Worm (Caenorhabditis elegans): ENCODE measurements around the gene ZK1290.7.

The ZK1290.7 gene

ce11 chrII:7519221-7519620, 6.1 kb downstream of the ZK1290.7 start, which contains the start of gene glb-9:
Gene glb-9 (minus strand): TSS chrII:7519321.
- TF ChIP-seq unc-62 (GFP tag; optimal IDR thresholded peaks at IDR 0.05): no peak
- no peak for TF ChIP-seq lin-13 (tag; optimal IDR thresholded peaks at IDR 0.05)
- no peak for TF ChIP-seq mls-2 (tag; optimal IDR thresholded peaks at IDR 0.05)
- no peak for TF ChIP-seq unc-39 (tag; optimal IDR thresholded peaks at IDR 0.05)
- TF ChIP-seq cnd-1 (tag; optimal IDR thresholded peaks at IDR 0.05): no peak
- TF ChIP-seq bed-3 (GFP tag; optimal IDR thresholded peaks at IDR 0.05): no peak
- no peak for TF ChIP-seq nhr-28 (tag; optimal IDR thresholded peaks at IDR 0.05)
- no peak for TF ChIP-seq blmp-1 (tag; optimal IDR thresholded peaks at IDR 0.05)
- TF ChIP-seq ceh-39 (tag; optimal IDR thresholded peaks at IDR 0.05): no peak
- TF ChIP-seq elt-1 (tag; optimal IDR thresholded peaks at IDR 0.05; ENCODE audit: borderline replicate concordance, insufficient read depth): no peak
- no peak for TF ChIP-seq lin-32 (GFP tag; optimal IDR thresholded peaks at IDR 0.05)
- no peak for TF ChIP-seq mep-1 (tag; optimal IDR thresholded peaks at IDR 0.05)
- no peak for TF ChIP-seq flh-1 (GFP tag; optimal IDR thresholded peaks at IDR 0.05)
- TF ChIP-seq nhr-12 (tag; optimal IDR thresholded peaks at IDR 0.05): no peak
- TF ChIP-seq nhr-2 (tag; optimal IDR thresholded peaks at IDR 0.05): no peak
- TF ChIP-seq ces-1 (GFP tag; optimal IDR thresholded peaks at IDR 0.05): no peak
- no peak for TF ChIP-seq ceh-43 (GFP tag; optimal IDR thresholded peaks at IDR 0.05)
- TF ChIP-seq ham-2 (GFP tag; optimal IDR thresholded peaks at IDR 0.05): no peak
- no peak for TF ChIP-seq nhr-76 (tag; optimal IDR thresholded peaks at IDR 0.05)

- no peak for TF ChIP-seq snpc-4 (tag; optimal IDR thresholded peaks at IDR 0.05)
- no peak for TF ChIP-seq lsy-2 (tag; optimal IDR thresholded peaks at IDR 0.05)
- TF ChIP-seq nhr-2 (tag; optimal IDR thresholded peaks at IDR 0.05): no peak
- TF ChIP-seq sem-2 (GFP tag; optimal IDR thresholded peaks at IDR 0.05): no peak
- TF ChIP-seq pha-4 (tag; optimal IDR thresholded peaks at IDR 0.05): no peak
Measured at ce11 chrII:7505005-7505404, 20.4 kb downstream of the ZK1290.7 start, which contains the start of gene C28F5.1. Gene C28F5.1 (plus strand): TSS chrII:7505305.

ce11 chrII:7499390-7499789, 26.0 kb downstream of the ZK1290.7 start, which contains the start of gene srab-14:
Gene srab-14 (minus strand): TSS chrII:7499490.
- TF ChIP-seq lin-13 (tag; optimal IDR thresholded peaks at IDR 0.05): no peak
- no peak for TF ChIP-seq lin-32 (GFP tag; optimal IDR thresholded peaks at IDR 0.05)
- no peak for TF ChIP-seq elt-1 (tag; optimal IDR thresholded peaks at IDR 0.05; ENCODE audit: borderline replicate concordance, insufficient read depth)
- no peak for TF ChIP-seq nhr-237 (tag; optimal IDR thresholded peaks at IDR 0.05)
- no peak for TF ChIP-seq unc-39 (tag; optimal IDR thresholded peaks at IDR 0.05)
- TF ChIP-seq mep-1 (tag; optimal IDR thresholded peaks at IDR 0.05): no peak
- TF ChIP-seq elt-3 (tag; optimal IDR thresholded peaks at IDR 0.05): no peak
- no peak for TF ChIP-seq cnd-1 (tag; optimal IDR thresholded peaks at IDR 0.05)
- TF ChIP-seq sptf-1 (tag; optimal IDR thresholded peaks at IDR 0.05): no peak
- no peak for TF ChIP-seq snpc-4 (tag; optimal IDR thresholded peaks at IDR 0.05)
- no peak for TF ChIP-seq nhr-28 (tag; optimal IDR thresholded peaks at IDR 0.05)
- no peak for TF ChIP-seq ceh-83 (GFP tag; optimal IDR thresholded peaks at IDR 0.05)
- TF ChIP-seq pha-4 (tag; optimal IDR thresholded peaks at IDR 0.05): no peak

- no peak for TF ChIP-seq unc-62 (GFP tag; optimal IDR thresholded peaks at IDR 0.05)
- no peak for TF ChIP-seq elt-1 (tag; optimal IDR thresholded peaks at IDR 0.05; ENCODE audit: borderline replicate concordance, insufficient read depth)
- no peak for TF ChIP-seq lin-13 (tag; optimal IDR thresholded peaks at IDR 0.05)
- no peak for TF ChIP-seq ceh-83 (GFP tag; optimal IDR thresholded peaks at IDR 0.05)
- no peak for TF ChIP-seq cnd-1 (tag; optimal IDR thresholded peaks at IDR 0.05)
- TF ChIP-seq unc-39 (tag; optimal IDR thresholded peaks at IDR 0.05): no peak
- no peak for TF ChIP-seq nhr-12 (tag; optimal IDR thresholded peaks at IDR 0.05)
- no peak for TF ChIP-seq nhr-2 (tag; optimal IDR thresholded peaks at IDR 0.05)
- TF ChIP-seq drap-1 (GFP tag; optimal IDR thresholded peaks at IDR 0.05): no peak
- no peak for TF ChIP-seq unc-120 (tag; optimal IDR thresholded peaks at IDR 0.05; ENCODE audit: poor library complexity, severe bottlenecking)
- no peak for TF ChIP-seq mep-1 (tag; optimal IDR thresholded peaks at IDR 0.05)
- no peak for TF ChIP-seq zip-8 (tag; optimal IDR thresholded peaks at IDR 0.05)
- no peak for TF ChIP-seq sptf-1 (tag; optimal IDR thresholded peaks at IDR 0.05)
- no peak for TF ChIP-seq snpc-4 (tag; optimal IDR thresholded peaks at IDR 0.05)
Measured at ce11 chrII:7496070-7496469, 29.3 kb downstream of the ZK1290.7 start, which contains the start of gene spi-1. Gene spi-1 (plus strand): TSS chrII:7496247.

ce11 chrII:7494155-7494554, 31.2 kb downstream of the ZK1290.7 start, which contains the start of gene R10H1.1:
Gene R10H1.1 (plus strand): TSS chrII:7494455.
- TF ChIP-seq cnd-1 (tag; optimal IDR thresholded peaks at IDR 0.05) (no peak), drap-1 (GFP tag; optimal IDR thresholded peaks at IDR 0.05) (no peak), unc-39 (tag; optimal IDR thresholded peaks at IDR 0.05) (no peak), nhr-76 (tag; optimal IDR thresholded peaks at IDR 0.05) (no peak), nhr-28 (tag; optimal IDR thresholded peaks at IDR 0.05) (no peak), snpc-4 (tag; optimal IDR thresholded peaks at IDR 0.05) (no peak), sem-2 (GFP tag; optimal IDR thresholded peaks at IDR 0.05) (no peak), mls-2 (tag; optimal IDR thresholded peaks at IDR 0.05) (no peak), nhr-2 (tag; optimal IDR thresholded peaks at IDR 0.05) (no peak), nhr-237 (tag; optimal IDR thresholded peaks at IDR 0.05) (no peak), ceh-39 (tag; optimal IDR thresholded peaks at IDR 0.05) (no peak), nhr-12 (tag; optimal IDR thresholded peaks at IDR 0.05) (no peak), sptf-1 (tag; optimal IDR thresholded peaks at IDR 0.05) (no peak), ceh-83 (GFP tag; optimal IDR thresholded peaks at IDR 0.05) (no peak), ces-1 (GFP tag; optimal IDR thresholded peaks at IDR 0.05) (no peak), ham-2 (GFP tag; optimal IDR thresholded peaks at IDR 0.05) (no peak), mab-5 (tag; optimal IDR thresholded peaks at IDR 0.05) (no peak), mep-1 (tag; optimal IDR thresholded peaks at IDR 0.05) (no peak)
